Worm (Caenorhabditis elegans) whole organism, midembryonic: ENCODE data around the gene exc-1.

Source experiments
- T22C8.4 ChIP-seq: fragments of 200-800 bp; sonication (Bioruptor generic); IDR thresholded peaks from 2 replicates; pipeline ENCODE4 v1.3.6; 2022; ENCODE audit warnings: missing genetic modification characterization, missing compliant biosample characterization
- cog-1 ChIP-seq: sonication (generic microtip); optimal IDR thresholded peaks from 2 replicates; lab custom pipeline; 2016; ENCODE audit warnings: missing genetic modification characterization, missing compliant biosample characterization
- flt-1 ChIP-seq: fragments of 200-800 bp; sonication (Bioruptor generic); IDR thresholded peaks from 2 replicates; pipeline ENCODE4 v1.3.6; 2022; ENCODE audit warnings: missing genetic modification characterization, missing compliant biosample characterization
- klf-2 ChIP-seq: fragments of 200-800 bp; sonication (Bioruptor generic); conservative IDR thresholded peaks from 2 replicates; pipeline ENCODE4 v1.3.6; 2022; ENCODE audit warnings: missing genetic modification reagents, missing genetic modification characterization, missing compliant biosample characterization
- med-1 ChIP-seq: sonication (generic microtip); optimal IDR thresholded peaks from 2 replicates; lab custom pipeline; 2017; ENCODE audit warnings: missing genetic modification characterization, mild to moderate bottlenecking, missing compliant biosample characterization, antibody characterized with exemption, missing genetic modification reagents; ENCODE audit not compliant: insufficient read depth
- ref-1 ChIP-seq: fragments of 200-800 bp; sonication (Bioruptor generic); conservative IDR thresholded peaks from 2 replicates; pipeline ENCODE4 v1.3.6; 2022; ENCODE audit warnings: missing genetic modification reagents, missing genetic modification characterization, missing compliant biosample characterization
- tab-1 ChIP-seq: fragments of 200-800 bp; sonication (Bioruptor generic); IDR thresholded peaks from 2 replicates; pipeline ENCODE4 v1.3.6; 2022; ENCODE audit warnings: missing genetic modification characterization, missing compliant biosample characterization
- ztf-23 ChIP-seq: fragments of 200-800 bp; sonication (Bioruptor generic); IDR thresholded peaks from 2 replicates; pipeline ENCODE4 v1.3.6; 2022; ENCODE audit warnings: missing genetic modification reagents, missing genetic modification characterization, missing compliant biosample characterization
- ztf-29 ChIP-seq: fragments of 200-800 bp; sonication (Bioruptor generic); IDR thresholded peaks from 2 replicates; pipeline ENCODE4 v1.3.6; 2022; ENCODE audit warnings: missing genetic modification reagents, missing genetic modification characterization, missing compliant biosample characterization

The exc-1 gene

ce11 chrX:15477309-15477708 lies at the start of gene exc-1:
exc-1 (minus strand) TSS chrX:15477409.
- TF ChIP-seq ztf-29 (GFP tag; lab: Robert Waterston, UW): no peak
- no peak for TF ChIP-seq klf-2 (GFP tag; lab: Robert Waterston, UW)
- no peak for TF ChIP-seq ztf-23 (GFP tag; lab: Robert Waterston, UW)
- no peak for TF ChIP-seq ref-1
- TF ChIP-seq med-1 (GFP tag; lab: Kevin White, UChicago): no peak
- TF ChIP-seq T22C8.4 (GFP tag; lab: Robert Waterston, UW): no peak
- TF ChIP-seq cog-1: no peak
- TF ChIP-seq tab-1 (GFP tag; lab: Robert Waterston, UW): no peak
- no peak for TF ChIP-seq flt-1 (GFP tag; lab: Robert Waterston, UW)

ce11 chrX:15515798-15516197 lies 38.6 kb upstream of the exc-1 start:
- no peak for TF ChIP-seq cog-1
- no peak for TF ChIP-seq ref-1
- no peak for TF ChIP-seq flt-1 (GFP tag; lab: Robert Waterston, UW)
- no peak for TF ChIP-seq ztf-29 (GFP tag; lab: Robert Waterston, UW)
- no peak for TF ChIP-seq tab-1 (GFP tag; lab: Robert Waterston, UW)
- no peak for TF ChIP-seq ztf-23 (GFP tag; lab: Robert Waterston, UW)
- no peak for TF ChIP-seq med-1 (GFP tag; lab: Kevin White, UChicago)
- TF ChIP-seq T22C8.4 (GFP tag; lab: Robert Waterston, UW): no peak
- no peak for TF ChIP-seq klf-2 (GFP tag; lab: Robert Waterston, UW)

- no peak for TF ChIP-seq flt-1 (GFP tag; lab: Robert Waterston, UW)
- peak; percentile 45; the same call in 1 of the 2 replicates for TF ChIP-seq ref-1
- peak; percentile 49; the same call in 1 of the 2 replicates for TF ChIP-seq tab-1 (GFP tag; lab: Robert Waterston, UW)
- no peak for TF ChIP-seq klf-2 (GFP tag; lab: Robert Waterston, UW)
- TF ChIP-seq T22C8.4 (GFP tag; lab: Robert Waterston, UW): no peak
- no peak for TF ChIP-seq ztf-29 (GFP tag; lab: Robert Waterston, UW)
Measured at ce11 chrX:15514547-15514946, 37.3 kb upstream of the exc-1 start.

ce11 chrX:15509681-15510080 lies 32.5 kb upstream of the exc-1 start, which contains the start of gene eat-20:
eat-20 (plus strand) TSS chrX:15510011.
- no peak for TF ChIP-seq klf-2 (GFP tag; lab: Robert Waterston, UW)
- no peak for TF ChIP-seq ref-1
- TF ChIP-seq T22C8.4 (GFP tag; lab: Robert Waterston, UW): no peak
- TF ChIP-seq tab-1 (GFP tag; lab: Robert Waterston, UW): no peak
- no peak for TF ChIP-seq ztf-23 (GFP tag; lab: Robert Waterston, UW)
- TF ChIP-seq ztf-29 (GFP tag; lab: Robert Waterston, UW): no peak
- TF ChIP-seq flt-1 (GFP tag; lab: Robert Waterston, UW): no peak
- no peak for TF ChIP-seq med-1 (GFP tag; lab: Kevin White, UChicago)
- TF ChIP-seq cog-1: no peak

ce11 chrX:15507830-15508347 lies 30.7 kb upstream of the exc-1 start, which contains the start of gene zipt-7.2:
zipt-7.2 (minus strand) TSS chrX:15507880.
- TF ChIP-seq tab-1 (GFP tag; lab: Robert Waterston, UW): no peak
- no peak for TF ChIP-seq med-1 (GFP tag; lab: Kevin White, UChicago)
- peak; percentile 54; the same call in 1 of the 2 replicates for TF ChIP-seq flt-1 (GFP tag; lab: Robert Waterston, UW)
- TF ChIP-seq cog-1: peak; percentile 7

- TF ChIP-seq klf-2 (GFP tag; lab: Robert Waterston, UW) (no peak), tab-1 (GFP tag; lab: Robert Waterston, UW) (no peak), T22C8.4 (GFP tag; lab: Robert Waterston, UW) (no peak), flt-1 (GFP tag; lab: Robert Waterston, UW) (no peak), ztf-23 (GFP tag; lab: Robert Waterston, UW) (no peak), cog-1 (no peak), ref-1 (no peak), ztf-29 (GFP tag; lab: Robert Waterston, UW) (no peak), med-1 (GFP tag; lab: Kevin White, UChicago) (no peak)
Measured at ce11 chrX:15504795-15505194, 27.6 kb upstream of the exc-1 start, which contains the start of gene tbh-1. tbh-1 (minus strand) TSS chrX:15504895.

- TF ChIP-seq flt-1 (GFP tag; lab: Robert Waterston, UW) (no peak), ref-1 (no peak), T22C8.4 (GFP tag; lab: Robert Waterston, UW) (no peak), cog-1 (no peak), med-1 (GFP tag; lab: Kevin White, UChicago) (no peak), ztf-23 (GFP tag; lab: Robert Waterston, UW) (no peak), klf-2 (GFP tag; lab: Robert Waterston, UW) (no peak), ztf-29 (GFP tag; lab: Robert Waterston, UW) (no peak), tab-1 (GFP tag; lab: Robert Waterston, UW) (no peak)
Measured at ce11 chrX:15502455-15503174, 25.4 kb upstream of the exc-1 start, which contains the start of gene H13N06.7. H13N06.7 (plus strand) TSS chrX:15503124.

- TF ChIP-seq tab-1 (GFP tag; lab: Robert Waterston, UW): no peak
- no peak for TF ChIP-seq ref-1
- TF ChIP-seq med-1 (GFP tag; lab: Kevin White, UChicago): no peak
- TF ChIP-seq T22C8.4 (GFP tag; lab: Robert Waterston, UW): no peak
- TF ChIP-seq flt-1 (GFP tag; lab: Robert Waterston, UW): no peak
- no peak for TF ChIP-seq ztf-29 (GFP tag; lab: Robert Waterston, UW)
- TF ChIP-seq ztf-23 (GFP tag; lab: Robert Waterston, UW): no peak
- TF ChIP-seq klf-2 (GFP tag; lab: Robert Waterston, UW): no peak
- no peak for TF ChIP-seq cog-1
Measured at ce11 chrX:15496927-15497605, 19.9 kb upstream of the exc-1 start, which contains the start of gene suox-1. suox-1 (plus strand) TSS chrX:15497555.
